Worm (Caenorhabditis elegans) whole organism, dauer: ENCODE results near the gene F53A9.7.

ENCODE experiments used
- unc-62 ChIP-seq: sonication (generic microtip); optimal IDR thresholded peaks from 2 replicates; lab custom pipeline; 2017; ENCODE audit warnings: missing biosample characterization, missing genetic modification reagents, missing genetic modification characterization

The F53A9.7 gene

ce11 chrX:8716822-8717221 lies at the start of gene F53A9.7:
F53A9.7 (minus strand) TSS chrX:8716922.
- no peak for TF ChIP-seq unc-62

- no peak for TF ChIP-seq unc-62
Observed at ce11 chrX:8764044-8764443, 47.3 kb upstream of the F53A9.7 start.

- no peak for TF ChIP-seq unc-62
Observed at ce11 chrX:8763607-8764006, 46.9 kb upstream of the F53A9.7 start, which contains the start of gene zig-12. zig-12 (plus strand) TSS chrX:8763907.

ce11 chrX:8762927-8763326 lies 46.2 kb upstream of the F53A9.7 start:
- TF ChIP-seq unc-62, result no peak

ce11 chrX:8761497-8761896 lies 44.8 kb upstream of the F53A9.7 start, which contains the start of gene M02D8.5:
M02D8.5 (minus strand) TSS chrX:8761597.
- TF ChIP-seq unc-62, result no peak

- no peak for TF ChIP-seq unc-62
Observed at ce11 chrX:8761060-8761459, 44.3 kb upstream of the F53A9.7 start.

- TF ChIP-seq unc-62, result no peak
Observed at ce11 chrX:8755987-8756386, 39.3 kb upstream of the F53A9.7 start.

- TF ChIP-seq unc-62, result no peak
Observed at ce11 chrX:8754285-8754795, 37.6 kb upstream of the F53A9.7 start.

ce11 chrX:8752546-8752945 lies 35.8 kb upstream of the F53A9.7 start:
- no peak for TF ChIP-seq unc-62

ce11 chrX:8750660-8751059 lies 33.9 kb upstream of the F53A9.7 start, which contains the start of gene asns-2:
asns-2 (minus strand) TSS chrX:8750941.
- TF ChIP-seq unc-62, result no peak

ce11 chrX:8750209-8750608 lies 33.5 kb upstream of the F53A9.7 start:
- no peak for TF ChIP-seq unc-62

ce11 chrX:8745524-8745923 lies 28.8 kb upstream of the F53A9.7 start:
- no peak for TF ChIP-seq unc-62

ce11 chrX:8744192-8744985 lies 27.7 kb upstream of the F53A9.7 start:
- TF ChIP-seq unc-62, result no peak

ce11 chrX:8742896-8743295 lies 26.2 kb upstream of the F53A9.7 start, which contains the start of gene M02D8.7:
M02D8.7 (minus strand) TSS chrX:8742996.
- no peak for TF ChIP-seq unc-62

- TF ChIP-seq unc-62, result no peak
Observed at ce11 chrX:8741629-8742170, 25.0 kb upstream of the F53A9.7 start.

- TF ChIP-seq unc-62, result no peak
Observed at ce11 chrX:8739373-8739772, 22.7 kb upstream of the F53A9.7 start, which contains the start of gene M02D8.2. M02D8.2 (plus strand) TSS chrX:8739673.

ce11 chrX:8737801-8738200 lies 21.1 kb upstream of the F53A9.7 start:
- no peak for TF ChIP-seq unc-62

- no peak for TF ChIP-seq unc-62
Observed at ce11 chrX:8736965-8737464, 20.3 kb upstream of the F53A9.7 start, which contains the start of gene M02D8.3. M02D8.3 (minus strand) TSS chrX:8737015.
